Fruit fly (Drosophila melanogaster) whole organism, wandering third instar larva: ENCODE data around the gene CG9673.

Source experiments
- Abd-B ChIP-seq: fragments of >200 bp; optimal IDR thresholded peaks from 2 replicates; lab custom pipeline; 2017; ENCODE audit warnings: missing biosample characterization, missing genetic modification characterization
- Dfd ChIP-seq: fragments of >200 bp; optimal IDR thresholded peaks from 2 replicates; lab custom pipeline; 2017; ENCODE audit warnings: missing biosample characterization, missing genetic modification characterization
- Myc ChIP-seq: fragments of >200 bp; optimal IDR thresholded peaks from 2 replicates; lab custom pipeline; 2017
- N ChIP-seq: fragments of >200 bp; optimal IDR thresholded peaks from 2 replicates; lab custom pipeline; 2018; ENCODE audit warnings: missing biosample characterization, missing external identifiers, missing genetic modification characterization
- Sp1 ChIP-seq: fragments of 200-800 bp; sonication (Bioruptor generic); optimal IDR thresholded peaks from 3 replicates; lab custom pipeline; 2019; ENCODE audit warnings: missing biosample characterization, mild to moderate bottlenecking, missing genetic modification characterization, moderate library complexity
- Vsx2 ChIP-seq: fragments of 200-300, 225-300 bp; sonication (Bioruptor generic); optimal IDR thresholded peaks from 2 replicates; lab custom pipeline; 2018; ENCODE audit warnings: missing biosample characterization, missing genetic modification characterization; ENCODE audit not compliant: partially characterized antibody
- br ChIP-seq: fragments of 200-800 bp; sonication (Bioruptor generic); optimal IDR thresholded peaks from 2 replicates; lab custom pipeline; 2016; ENCODE audit warnings: missing biosample characterization, missing genetic modification characterization
- dsf ChIP-seq: sonication (Bioruptor generic); optimal IDR thresholded peaks from 2 replicates; lab custom pipeline; 2016; ENCODE audit warnings: missing biosample characterization, missing genetic modification characterization, borderline replicate concordance
- ey ChIP-seq: fragments of 200-800 bp; sonication (Bioruptor generic); optimal IDR thresholded peaks from 2 replicates; lab custom pipeline; 2016; ENCODE audit warnings: missing biosample characterization, missing genetic modification characterization
- fru ChIP-seq: fragments of 200-800 bp; sonication (Bioruptor generic); optimal IDR thresholded peaks from 3 replicates; lab custom pipeline; 2016; ENCODE audit warnings: missing biosample characterization, mild to moderate bottlenecking, missing genetic modification characterization
- pan ChIP-seq: fragments of >200 bp; optimal IDR thresholded peaks from 2 replicates; lab custom pipeline; 2017
- psq ChIP-seq: fragments of 200-800 bp; sonication (Bioruptor generic); optimal IDR thresholded peaks from 3 replicates; lab custom pipeline; 2017; ENCODE audit warnings: missing biosample characterization, mild to moderate bottlenecking, missing genetic modification characterization, moderate library complexity
- usp ChIP-seq: fragments of >200 bp; optimal IDR thresholded peaks from 2 replicates; lab custom pipeline; 2017; ENCODE audit warnings: missing biosample characterization, missing genetic modification characterization
- woc ChIP-seq: sonication (Bioruptor generic); optimal IDR thresholded peaks from 2 replicates; lab custom pipeline; 2016; ENCODE audit warnings: missing biosample characterization, mild to moderate bottlenecking, missing genetic modification characterization

DNA sequence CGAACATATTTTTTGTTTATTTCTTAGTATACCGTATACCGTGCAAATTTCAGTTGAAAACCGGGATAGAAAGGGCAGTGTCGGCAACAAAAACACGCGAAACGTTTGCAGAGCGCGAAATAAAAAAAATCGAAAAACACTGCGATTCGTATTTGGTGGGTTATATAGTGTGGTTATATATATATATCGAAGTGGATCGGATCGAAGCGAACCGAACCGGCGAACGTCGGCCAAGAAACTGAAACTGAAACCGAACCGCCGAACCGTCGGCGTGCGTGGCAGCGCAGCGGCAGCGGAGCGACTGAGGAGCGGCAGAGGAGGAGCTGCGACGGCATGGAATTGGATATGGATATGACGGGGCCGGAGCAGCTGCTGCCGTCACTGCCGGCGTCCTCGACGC is 17.5 kb upstream of the CG9673 start, which contains the start of the genes CG32572 and CG34325:
- TF ChIP-seq woc (GFP tag; lab: Kevin White, UChicago), result no peak
- no peak for TF ChIP-seq br (GFP tag; lab: Kevin White, UChicago)
- TF ChIP-seq fru (GFP tag; lab: Kevin White, UChicago), result no peak
- no peak for TF ChIP-seq Myc (lab: Kevin White, UChicago)
- TF ChIP-seq ey (GFP tag; lab: Kevin White, UChicago), result no peak
- TF ChIP-seq pan (lab: Kevin White, UChicago), result no peak
- no peak for TF ChIP-seq Abd-B
- no peak for TF ChIP-seq N (GFP tag; lab: Kevin White, UChicago)
- TF ChIP-seq Sp1 (GFP tag; lab: Kevin White, UChicago), result no peak
- no peak for TF ChIP-seq usp
- no peak for TF ChIP-seq Vsx2 (GFP tag; lab: Kevin White, UChicago)
- TF ChIP-seq dsf (GFP tag; lab: Kevin White, UChicago), result no peak
- TF ChIP-seq psq (GFP tag; lab: Kevin White, UChicago), result no peak
- no peak for TF ChIP-seq Dfd
